Worm (Caenorhabditis elegans) whole organism, late embryonic: ENCODE results near the gene Y75B8A.33.

ENCODE experiments used
- ama-1 ChIP-seq: fragments of 150-350 bp; optimal IDR thresholded peaks from 2 replicates; lab custom pipeline; 2014
- ceh-18 ChIP-seq: sonication (generic microtip); optimal IDR thresholded peaks from 2 replicates; lab custom pipeline; 2016; ENCODE audit warnings: missing genetic modification characterization, missing compliant biosample characterization
- dmd-4 ChIP-seq: sonication (generic microtip); optimal IDR thresholded peaks from 2 replicates; lab custom pipeline; 2016; ENCODE audit warnings: borderline replicate concordance, missing genetic modification characterization, missing compliant biosample characterization
- fkh-10 ChIP-seq: fragments of 150-350 bp; optimal IDR thresholded peaks from 2 replicates; lab custom pipeline; 2014; ENCODE audit warnings: missing biosample characterization, missing genetic modification reagents, missing genetic modification characterization
- hlh-13 ChIP-seq: fragments of 200-800 bp; sonication (Bioruptor generic); optimal IDR thresholded peaks from 2 replicates; lab custom pipeline; 2018; ENCODE audit warnings: mild to moderate bottlenecking, missing genetic modification characterization, missing compliant biosample characterization
- lin-11 ChIP-seq: fragments of 200-800 bp; sonication (Bioruptor generic); optimal IDR thresholded peaks from 2 replicates; lab custom pipeline; 2018; ENCODE audit warnings: mild to moderate bottlenecking, missing genetic modification characterization, missing compliant biosample characterization
- pha-4 ChIP-seq: fragments of 150-350 bp; optimal IDR thresholded peaks from 2 replicates; lab custom pipeline; 2018; ENCODE audit warnings: missing biosample characterization, missing genetic modification reagents, missing genetic modification characterization

ce11 chrIII:12317492-12317891 lies 49.7 kb downstream of the Y75B8A.33 start:
- TF ChIP-seq hlh-13 (GFP tag; lab: Kevin White, UChicago) (no peak), fkh-10 (GFP tag; lab: Kevin White, UChicago) (no peak), ama-1 (lab: Kevin White, UChicago) (no peak), ceh-18 (tag; lab: Kevin White, UChicago) (no peak), lin-11 (tag; lab: Kevin White, UChicago) (no peak), pha-4 (tag; lab: Kevin White, UChicago) (no peak), dmd-4 (tag; lab: Kevin White, UChicago) (no peak)
